Fruit fly (Drosophila melanogaster) whole organism: ENCODE results near the gene HP1b.

Source experiments
- pan ChIP-seq: fragments of >200 bp; optimal IDR thresholded peaks from 2 replicates; lab custom pipeline; 2017
- psq ChIP-seq: fragments of >200 bp; optimal IDR thresholded peaks from 2 replicates; lab custom pipeline; 2017
- usp ChIP-seq: fragments of >200 bp; optimal IDR thresholded peaks from 2 replicates; lab custom pipeline; 2017; ENCODE audit warnings: missing biosample characterization, missing genetic modification characterization, mixed read lengths

- TF ChIP-seq psq (lab: Kevin White, UChicago) (no peak), pan (lab: Kevin White, UChicago) (no peak), usp (GFP tag; lab: Kevin White, UChicago) (no peak)
These were observed 18.2 kb upstream of the HP1b start for dm6 chrX:9062665-9063064.
